Fruit fly (Drosophila melanogaster): Measurements from ENCODE around the gene CG32750.
A peak's percentile ranks its signal among the peaks of the same experiment; 100 is the strongest.

CG32750 gene

dm6 chrX:6193183-6193810 is 2.9 kb downstream of the CG32750 start (continued):
- no peak for TF ChIP-seq CG8944 (GFP tag; optimal IDR thresholded peaks at IDR 0.05)
- TF ChIP-seq gce (GFP tag; IDR thresholded peaks at IDR 0.05): peak; percentile 86
- TF ChIP-seq B-H1 (GFP tag; IDR thresholded peaks at IDR 0.05): peak; percentile 74
- peak; percentile 83 for TF ChIP-seq ssp (GFP tag; IDR thresholded peaks at IDR 0.05)
- no peak for TF ChIP-seq CG7745 (tag; optimal IDR thresholded peaks at IDR 0.05)
- peak; percentile 87 for TF ChIP-seq CG7839 (tag; optimal IDR thresholded peaks at IDR 0.05)
- no peak for TF ChIP-seq nom (GFP tag; optimal IDR thresholded peaks at IDR 0.05)
- TF ChIP-seq CG11085 (GFP tag; IDR thresholded peaks at IDR 0.05): peak; percentile 65
- TF ChIP-seq CG18476 (GFP tag; optimal IDR thresholded peaks at IDR 0.05): peak; percentile 55
- no peak for TF ChIP-seq Tbp (GFP tag; optimal IDR thresholded peaks at IDR 0.05)
- no peak for TF ChIP-seq repo (GFP tag; optimal IDR thresholded peaks at IDR 0.05)
- TF ChIP-seq CG6654 (GFP tag; optimal IDR thresholded peaks at IDR 0.05): peak; percentile 28
- peak; percentile 78 for TF ChIP-seq CG15514 (GFP tag; optimal IDR thresholded peaks at IDR 0.05)
- no peak for TF ChIP-seq insv (GFP tag; optimal IDR thresholded peaks at IDR 0.05)
- no peak for TF ChIP-seq tll (GFP tag; optimal IDR thresholded peaks at IDR 0.05)
- TF ChIP-seq CG8290 (GFP tag; optimal IDR thresholded peaks at IDR 0.05): no peak
- TF ChIP-seq CG8290 (tag; optimal IDR thresholded peaks at IDR 0.05): no peak
- no peak for TF ChIP-seq fru (optimal IDR thresholded peaks at IDR 0.05)
- no peak for TF ChIP-seq hth (optimal IDR thresholded peaks at IDR 0.05)
- TF ChIP-seq CG4282 (GFP tag; optimal IDR thresholded peaks at IDR 0.05): no peak
- no peak for TF ChIP-seq fu2 (GFP tag; optimal IDR thresholded peaks at IDR 0.05)
- TF ChIP-seq CG15479 (GFP tag; optimal IDR thresholded peaks at IDR 0.05): no peak
- TF ChIP-seq CG6813 (GFP tag; optimal IDR thresholded peaks at IDR 0.05): peak; percentile 73
- no peak for TF ChIP-seq CG30020 (tag; optimal IDR thresholded peaks at IDR 0.05)
- no peak for TF ChIP-seq CG15696 (tag; optimal IDR thresholded peaks at IDR 0.05)
- no peak for TF ChIP-seq stwl (tag; optimal IDR thresholded peaks at IDR 0.05)
- TF ChIP-seq jing (GFP tag; optimal IDR thresholded peaks at IDR 0.05): peak; percentile 25
- TF ChIP-seq HLH4C (GFP tag; IDR thresholded peaks at IDR 0.05; ENCODE audit: partially characterized antibody): no peak
- no peak for TF ChIP-seq her (GFP tag; optimal IDR thresholded peaks at IDR 0.05)
- TF ChIP-seq pzg (GFP tag; optimal IDR thresholded peaks at IDR 0.05): no peak
- peak; percentile 65 for TF ChIP-seq CG10147 (GFP tag; optimal IDR thresholded peaks at IDR 0.05)
- peak in 1 of 2 experiments; percentile 31 for TF ChIP-seq Pdp1 (GFP tag; optimal IDR thresholded peaks at IDR 0.05)
- TF ChIP-seq CG2202 (tag; optimal IDR thresholded peaks at IDR 0.05): no peak
- TF ChIP-seq Adf1 (GFP tag; IDR thresholded peaks at IDR 0.05): peak; percentile 96
- peak; percentile 33 for TF ChIP-seq CG12219 (GFP tag; optimal IDR thresholded peaks at IDR 0.05)
- TF ChIP-seq chif (GFP tag; optimal IDR thresholded peaks at IDR 0.05): peak in 1 of 2 experiments; percentile 6
- no peak for TF ChIP-seq CG7786 (GFP tag; optimal IDR thresholded peaks at IDR 0.05)
- TF ChIP-seq Lhr (GFP tag; optimal IDR thresholded peaks at IDR 0.05): no peak
- TF ChIP-seq pho (GFP tag; optimal IDR thresholded peaks at IDR 0.05): peak; percentile 25
- no peak for TF ChIP-seq CG33213 (GFP tag; optimal IDR thresholded peaks at IDR 0.05)
- TF ChIP-seq abd-A (tag; optimal IDR thresholded peaks at IDR 0.05): peak; percentile 6
- peak; percentile 22 for TF ChIP-seq B-H2 (GFP tag; optimal IDR thresholded peaks at IDR 0.05)
- TF ChIP-seq CG9437 (GFP tag; optimal IDR thresholded peaks at IDR 0.05): peak; percentile 60
- peak; percentile 5 for TF ChIP-seq Bdp1 (GFP tag; optimal IDR thresholded peaks at IDR 0.05)
- peak; percentile 22 for TF ChIP-seq CG10462 (GFP tag; optimal IDR thresholded peaks at IDR 0.05)
- peak; percentile 88 for TF ChIP-seq ase (GFP tag; IDR thresholded peaks at IDR 0.05)
- TF ChIP-seq tup (GFP tag; optimal IDR thresholded peaks at IDR 0.05): peak; percentile 43
- TF ChIP-seq CG3281 (GFP tag; optimal IDR thresholded peaks at IDR 0.05): peak; percentile 79
- TF ChIP-seq cwo (GFP tag; optimal IDR thresholded peaks at IDR 0.05): peak; percentile 80
- peak; percentile 82 for TF ChIP-seq Nf-YA (GFP tag; IDR thresholded peaks at IDR 0.05)
